Worm (Caenorhabditis elegans) whole organism, late embryonic: ENCODE results near the gene C15C8.6.

Source experiments
- gmeb-2 ChIP-seq: sonication (generic microtip); optimal IDR thresholded peaks from 2 replicates; lab custom pipeline; 2016; ENCODE audit warnings: missing genetic modification characterization, inconsistent platforms, missing compliant biosample characterization
- hlh-13 ChIP-seq: fragments of 200-800 bp; sonication (Bioruptor generic); optimal IDR thresholded peaks from 2 replicates; lab custom pipeline; 2018; ENCODE audit warnings: mild to moderate bottlenecking, missing genetic modification characterization, missing compliant biosample characterization
- lin-11 ChIP-seq: fragments of 200-800 bp; sonication (Bioruptor generic); optimal IDR thresholded peaks from 2 replicates; lab custom pipeline; 2018; ENCODE audit warnings: mild to moderate bottlenecking, missing genetic modification characterization, missing compliant biosample characterization
- unc-42 ChIP-seq: sonication (generic microtip); optimal IDR thresholded peaks from 2 replicates; lab custom pipeline; 2016; ENCODE audit warnings: missing genotype, missing genetic modification characterization, missing compliant biosample characterization

Gene C15C8.6

DNA sequence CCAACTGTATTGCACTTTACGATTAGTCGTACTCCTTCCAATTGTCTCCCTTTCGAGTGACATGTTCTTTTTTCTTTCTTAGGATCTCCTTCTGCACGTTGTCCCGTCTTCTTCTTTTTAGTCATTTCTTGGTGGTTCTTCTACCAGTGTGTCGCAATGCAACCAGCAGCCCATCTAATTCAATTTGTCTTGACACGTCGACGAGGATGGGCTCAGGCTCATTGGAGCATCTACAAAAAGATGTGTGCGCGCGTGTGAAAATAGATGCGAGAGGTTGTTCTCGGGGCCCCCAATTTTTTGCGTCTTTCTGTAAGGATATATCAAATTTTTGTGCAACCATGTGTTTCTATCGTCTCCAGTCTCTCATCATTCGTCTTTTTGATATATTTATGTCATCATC, 49.7 kb downstream of the C15C8.6 start:
- TF ChIP-seq hlh-13 (GFP tag; lab: Kevin White, UChicago) (no peak), gmeb-2 (tag; lab: Kevin White, UChicago) (no peak), lin-11 (tag; lab: Kevin White, UChicago) (no peak), unc-42 (tag; lab: Kevin White, UChicago) (peak; percentile 86)
